Worm (Caenorhabditis elegans) whole organism, midembryonic: ENCODE measurements around the gene F38B7.11.

ENCODE experiments used
- cog-1 ChIP-seq: sonication (generic microtip); optimal IDR thresholded peaks from 2 replicates; lab custom pipeline; 2016; ENCODE audit warnings: missing genetic modification characterization, missing compliant biosample characterization
- flt-1 ChIP-seq: fragments of 200-800 bp; sonication (Bioruptor generic); IDR thresholded peaks from 2 replicates; pipeline ENCODE4 v1.3.6; 2022; ENCODE audit warnings: missing genetic modification characterization, missing compliant biosample characterization
- med-1 ChIP-seq: sonication (generic microtip); optimal IDR thresholded peaks from 2 replicates; lab custom pipeline; 2017; ENCODE audit warnings: missing genetic modification characterization, mild to moderate bottlenecking, missing compliant biosample characterization, antibody characterized with exemption, missing genetic modification reagents; ENCODE audit not compliant: insufficient read depth
- ref-1 ChIP-seq: fragments of 200-800 bp; sonication (Bioruptor generic); conservative IDR thresholded peaks from 2 replicates; pipeline ENCODE4 v1.3.6; 2022; ENCODE audit warnings: missing genetic modification reagents, missing genetic modification characterization, missing compliant biosample characterization
- ztf-23 ChIP-seq: fragments of 200-800 bp; sonication (Bioruptor generic); IDR thresholded peaks from 2 replicates; pipeline ENCODE4 v1.3.6; 2022; ENCODE audit warnings: missing genetic modification reagents, missing genetic modification characterization, missing compliant biosample characterization
- ztf-29 ChIP-seq: fragments of 200-800 bp; sonication (Bioruptor generic); IDR thresholded peaks from 2 replicates; pipeline ENCODE4 v1.3.6; 2022; ENCODE audit warnings: missing genetic modification reagents, missing genetic modification characterization, missing compliant biosample characterization

DNA sequence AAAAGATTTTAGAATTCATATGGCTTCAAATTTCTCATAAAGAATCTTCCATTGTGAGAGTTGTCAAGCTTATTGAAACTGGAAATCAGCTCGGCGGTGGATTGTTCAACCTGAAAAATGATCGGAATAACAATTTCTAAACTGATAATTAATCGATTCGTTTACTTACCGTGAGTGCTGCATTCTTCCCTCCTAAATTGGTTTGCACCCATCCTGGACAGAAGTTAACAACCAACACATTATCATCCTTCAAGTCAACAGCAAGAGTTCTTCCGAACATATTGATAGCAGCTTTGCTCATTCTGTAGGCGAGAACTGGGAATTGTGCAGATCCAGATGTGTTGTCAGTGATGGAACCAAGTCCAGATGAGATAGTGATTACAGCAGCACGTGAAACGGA, 31.8 kb upstream of the F38B7.11 start:
- TF ChIP-seq ref-1 (GFP tag; lab: Robert Waterston, UW) (no peak), flt-1 (no peak), med-1 (GFP tag; lab: Kevin White, UChicago) (no peak), cog-1 (tag; lab: Kevin White, UChicago) (no peak), ztf-29 (no peak), ztf-23 (GFP tag; lab: Robert Waterston, UW) (no peak)
